Fruit fly (Drosophila melanogaster): ENCODE results near the gene Nlg3.

Gene Nlg3

dm6 chr3R:7645909-7646609 lies 6.8 kb upstream of the Nlg3 start (continued):
- TF ChIP-seq CG17912 (GFP tag; optimal IDR thresholded peaks at IDR 0.05) = no peak
- TF ChIP-seq lov (optimal IDR thresholded peaks at IDR 0.05) = no peak
- TF ChIP-seq lov (GFP tag; IDR thresholded peaks at IDR 0.05) = no peak
- TF ChIP-seq CG4617 (GFP tag; optimal IDR thresholded peaks at IDR 0.05; ENCODE audit: borderline replicate concordance) = no peak
- no peak for TF ChIP-seq CG5180 (GFP tag; optimal IDR thresholded peaks at IDR 0.05)
- TF ChIP-seq phol (tag; optimal IDR thresholded peaks at IDR 0.05) = peak; percentile 71
- peak; percentile 40 for TF ChIP-seq CG13424 (tag; optimal IDR thresholded peaks at IDR 0.05)
- TF ChIP-seq CG11093 (GFP tag; IDR thresholded peaks at IDR 0.05) = no peak
- no peak for TF ChIP-seq CG15011 (GFP tag; optimal IDR thresholded peaks at IDR 0.05)
- no peak for TF ChIP-seq CG12104 (GFP tag; optimal IDR thresholded peaks at IDR 0.05)
- TF ChIP-seq CG31224 (GFP tag; IDR thresholded peaks at IDR 0.05) = no peak
- TF ChIP-seq Dref (GFP tag; IDR thresholded peaks at IDR 0.05) = no peak
- no peak for TF ChIP-seq trh (GFP tag; optimal IDR thresholded peaks at IDR 0.05)
- no peak for TF ChIP-seq CG1792 (GFP tag; optimal IDR thresholded peaks at IDR 0.05)
- TF ChIP-seq CG10274 (GFP tag; optimal IDR thresholded peaks at IDR 0.05) = no peak
- peak; percentile 9 for TF ChIP-seq Xbp1 (GFP tag; optimal IDR thresholded peaks at IDR 0.05)
- peak; percentile 86 for TF ChIP-seq sens (GFP tag)
- no peak for TF ChIP-seq eve (GFP tag; optimal IDR thresholded peaks at IDR 0.05)
- TF ChIP-seq CG3847 (GFP tag; IDR thresholded peaks at IDR 0.05) = no peak
- peak; percentile 20 for TF ChIP-seq gsb-n (tag; optimal IDR thresholded peaks at IDR 0.05)
- TF ChIP-seq CG10462 (GFP tag; optimal IDR thresholded peaks at IDR 0.05) = no peak
- no peak for TF ChIP-seq Antp (GFP tag; optimal IDR thresholded peaks at IDR 0.05)
- no peak for TF ChIP-seq Sry-β (GFP tag; optimal IDR thresholded peaks at IDR 0.05)
- TF ChIP-seq CG15696 (tag; optimal IDR thresholded peaks at IDR 0.05) = no peak
- no peak for TF ChIP-seq CG3407 (GFP tag; optimal IDR thresholded peaks at IDR 0.05)
- no peak for TF ChIP-seq sna (GFP tag; IDR thresholded peaks at IDR 0.05; ENCODE audit: partially characterized antibody)
- peak; percentile 77 for TF ChIP-seq CG18262 (tag; optimal IDR thresholded peaks at IDR 0.05)
- no peak for TF ChIP-seq jumu (GFP tag; optimal IDR thresholded peaks at IDR 0.05)
- no peak for TF ChIP-seq CG3065 (GFP tag; optimal IDR thresholded peaks at IDR 0.05)
- TF ChIP-seq CG10565 (GFP tag; optimal IDR thresholded peaks at IDR 0.05) = no peak
- TF ChIP-seq CG2889 (GFP tag; IDR thresholded peaks at IDR 0.05) = no peak
- TF ChIP-seq CG4424 (GFP tag; optimal IDR thresholded peaks at IDR 0.05) = peak; percentile 7
- no peak for TF ChIP-seq pnt (GFP tag; optimal IDR thresholded peaks at IDR 0.05)
- no peak for TF ChIP-seq Hmx (GFP tag; optimal IDR thresholded peaks at IDR 0.05)
- no peak for TF ChIP-seq Hsf (GFP tag; optimal IDR thresholded peaks at IDR 0.05)
- TF ChIP-seq stc (GFP tag; IDR thresholded peaks at IDR 0.05) = no peak
- TF ChIP-seq yki (optimal IDR thresholded peaks at IDR 0.05) = no peak
- no peak for TF ChIP-seq CkIIα-i1 (GFP tag; IDR thresholded peaks at IDR 0.05)
- TF ChIP-seq CG12219 (GFP tag; optimal IDR thresholded peaks at IDR 0.05) = no peak
- TF ChIP-seq Atf6 (GFP tag; IDR thresholded peaks at IDR 0.05) = no peak
- no peak for TF ChIP-seq BEAF-32 (GFP tag; optimal IDR thresholded peaks at IDR 0.05)
- no peak for TF ChIP-seq CG4854 (GFP tag; optimal IDR thresholded peaks at IDR 0.05)
- TF ChIP-seq CG14441 (GFP tag; IDR thresholded peaks at IDR 0.05) = no peak
- TF ChIP-seq corto (GFP tag; optimal IDR thresholded peaks at IDR 0.05) = no peak
- TF ChIP-seq MESR4 (GFP tag; optimal IDR thresholded peaks at IDR 0.05) = no peak
- TF ChIP-seq ac (GFP tag; optimal IDR thresholded peaks at IDR 0.05) = no peak
- no peak for TF ChIP-seq ERR (GFP tag; optimal IDR thresholded peaks at IDR 0.05)
- peak; percentile 44 for TF ChIP-seq CG10267 (tag; optimal IDR thresholded peaks at IDR 0.05)
- TF ChIP-seq NC2α (GFP tag; optimal IDR thresholded peaks at IDR 0.05) = no peak
- no peak for TF ChIP-seq da (GFP tag; optimal IDR thresholded peaks at IDR 0.05)
- TF ChIP-seq Jarid2 (GFP tag; optimal IDR thresholded peaks at IDR 0.05) = no peak
- no peak for TF ChIP-seq wdn (GFP tag; IDR thresholded peaks at IDR 0.05)

Measured in whole organism, embryonic.